Fruit fly (Drosophila melanogaster) whole organism, prepupa: ENCODE results near the gene sd.

Source experiments
- CG10631 ChIP-seq: fragments of 200-800 bp; sonication (Bioruptor generic); optimal IDR thresholded peaks from 2 replicates; lab custom pipeline; 2016; ENCODE audit warnings: missing biosample characterization, missing genetic modification characterization
- CG10669 ChIP-seq: fragments of 200-800 bp; sonication (Bioruptor generic); optimal IDR thresholded peaks from 3 replicates; lab custom pipeline; 2018; ENCODE audit warnings: missing biosample characterization, mild to moderate bottlenecking, missing genetic modification characterization, moderate library complexity
- CG11294 ChIP-seq: fragments of 200-800 bp; sonication (Bioruptor generic); IDR thresholded peaks from 2 replicates; pipeline ENCODE4 v1.3.6; 2022; ENCODE audit warnings: missing biosample characterization, missing genetic modification characterization
- CG11762 ChIP-seq: fragments of 200-800 bp; sonication (Bioruptor generic); optimal IDR thresholded peaks from 3 replicates; lab custom pipeline; 2016; ENCODE audit warnings: missing biosample characterization, missing genetic modification characterization; ENCODE audit not compliant: insufficient read depth
- CG15336 ChIP-seq: fragments of 200-800 bp; sonication (Bioruptor generic); IDR thresholded peaks from 2 replicates; pipeline ENCODE4 v1.3.6; 2022; ENCODE audit warnings: missing biosample characterization, missing genetic modification characterization
- CG1621 ChIP-seq: fragments of 200-800 bp; sonication (Bioruptor generic); optimal IDR thresholded peaks from 3 replicates; lab custom pipeline; 2018; ENCODE audit warnings: missing biosample characterization, mild to moderate bottlenecking, missing genetic modification characterization
- CG16779 ChIP-seq: fragments of 200-800 bp; sonication (Bioruptor generic); optimal IDR thresholded peaks from 3 replicates; lab custom pipeline; 2017; ENCODE audit warnings: missing biosample characterization, mild to moderate bottlenecking, missing genetic modification characterization
- CG3032 ChIP-seq: fragments of 200-800 bp; optimal IDR thresholded peaks from 2 replicates; lab custom pipeline; 2019; ENCODE audit warnings: missing biosample characterization, mild to moderate bottlenecking, missing genetic modification characterization, moderate library complexity
- CG31627 ChIP-seq: fragments of 200-800 bp; sonication (Bioruptor generic); optimal IDR thresholded peaks from 3 replicates; lab custom pipeline; 2016; ENCODE audit warnings: missing biosample characterization, missing genetic modification characterization
- CG32006 ChIP-seq: fragments of 200-800 bp; sonication (Bioruptor generic); optimal IDR thresholded peaks from 3 replicates; lab custom pipeline; 2017; ENCODE audit warnings: missing biosample characterization, mild to moderate bottlenecking, missing genetic modification characterization
- CG34406 ChIP-seq: fragments of 200-800 bp; sonication (Bioruptor generic); optimal IDR thresholded peaks from 3 replicates; lab custom pipeline; 2016; ENCODE audit warnings: missing biosample characterization, missing genetic modification characterization
- CG3919 ChIP-seq: fragments of 200-800 bp; sonication (Bioruptor generic); optimal IDR thresholded peaks from 3 replicates; lab custom pipeline; 2016; ENCODE audit warnings: missing biosample characterization, missing genetic modification characterization
- CG6276 ChIP-seq: fragments of 200-800 bp; sonication (Bioruptor generic); optimal IDR thresholded peaks from 2 replicates; lab custom pipeline; 2017; ENCODE audit warnings: missing biosample characterization, mild to moderate bottlenecking, missing genetic modification characterization
- CG6792 ChIP-seq: fragments of 200-800 bp; sonication (Bioruptor generic); optimal IDR thresholded peaks from 3 replicates; lab custom pipeline; 2016; ENCODE audit warnings: missing biosample characterization, missing genetic modification characterization
- CG6854 ChIP-seq: fragments of 200-800 bp; sonication (Bioruptor generic); optimal IDR thresholded peaks from 2 replicates; lab custom pipeline; 2017; ENCODE audit warnings: missing biosample characterization, mild to moderate bottlenecking, missing genetic modification characterization
- CG7368 ChIP-seq: fragments of 200-800 bp; sonication (Bioruptor generic); optimal IDR thresholded peaks from 3 replicates; lab custom pipeline; 2016; ENCODE audit warnings: missing biosample characterization, missing genetic modification characterization
- CG8319 ChIP-seq: fragments of 200-800 bp; sonication (Bioruptor generic); optimal IDR thresholded peaks from 3 replicates; lab custom pipeline; 2016; ENCODE audit warnings: missing biosample characterization, missing genetic modification characterization
- CG9139 ChIP-seq: fragments of 200-800 bp; sonication (Bioruptor generic); optimal IDR thresholded peaks from 3 replicates; lab custom pipeline; 2017; ENCODE audit warnings: missing biosample characterization, mild to moderate bottlenecking, missing genetic modification characterization
- Eip78C ChIP-seq: fragments of 200-800 bp; sonication (Bioruptor generic); peaks from one replicate; lab custom pipeline; 2016; ENCODE audit warnings: missing biosample characterization, missing genetic modification characterization
- Eip93F ChIP-seq: fragments of 200-800 bp; sonication (Bioruptor generic); optimal IDR thresholded peaks from 2 replicates; lab custom pipeline; 2016; ENCODE audit warnings: missing biosample characterization, mild to moderate bottlenecking, missing genetic modification characterization
- Ets21C ChIP-seq: fragments of 200-800 bp; sonication (Bioruptor generic); optimal IDR thresholded peaks from 3 replicates; lab custom pipeline; 2016; ENCODE audit warnings: missing biosample characterization, missing genetic modification characterization
- Ets96B ChIP-seq: fragments of 200-800 bp; optimal IDR thresholded peaks from 2 replicates; lab custom pipeline; 2019; ENCODE audit warnings: missing biosample characterization, mild to moderate bottlenecking, missing genetic modification characterization, moderate library complexity
- Gug ChIP-seq: fragments of 200-800 bp; sonication (Bioruptor generic); IDR thresholded peaks from 2 replicates; pipeline ENCODE4 v1.3.6; 2022; ENCODE audit warnings: missing biosample characterization, missing genetic modification characterization
- Hr38 ChIP-seq: sonication (Bioruptor generic); optimal IDR thresholded peaks from 2 replicates; lab custom pipeline; 2016; ENCODE audit warnings: missing biosample characterization, missing genetic modification characterization
- Hr4 ChIP-seq: fragments of 200-800 bp; sonication (Bioruptor generic); optimal IDR thresholded peaks from 3 replicates; lab custom pipeline; 2016; ENCODE audit warnings: missing biosample characterization, missing genetic modification characterization
- Lpt ChIP-seq: fragments of 200-800 bp; sonication (Bioruptor generic); optimal IDR thresholded peaks from 3 replicates; lab custom pipeline; 2016; ENCODE audit warnings: missing biosample characterization, missing genetic modification characterization
- Met ChIP-seq: fragments of 200-800 bp; sonication (Bioruptor generic); optimal IDR thresholded peaks from 3 replicates; lab custom pipeline; 2016; ENCODE audit warnings: missing biosample characterization, missing genetic modification characterization
- Smox ChIP-seq: fragments of 200-800 bp; sonication (Bioruptor generic); optimal IDR thresholded peaks from 3 replicates; lab custom pipeline; 2016; ENCODE audit warnings: missing biosample characterization, missing genetic modification characterization
- Sox102F ChIP-seq: fragments of 200-800 bp; sonication (Bioruptor generic); optimal IDR thresholded peaks from 2 replicates; lab custom pipeline; 2016; ENCODE audit warnings: missing biosample characterization, mild to moderate bottlenecking, missing genetic modification characterization
- Sox15 ChIP-seq: fragments of 200-800 bp; sonication (Bioruptor generic); optimal IDR thresholded peaks from 3 replicates; lab custom pipeline; 2016; ENCODE audit warnings: missing biosample characterization, missing genetic modification characterization
- achi ChIP-seq: fragments of 200-800 bp; sonication (Bioruptor generic); optimal IDR thresholded peaks from 3 replicates; lab custom pipeline; 2016; ENCODE audit warnings: missing biosample characterization, missing genetic modification characterization
- acj6 ChIP-seq: fragments of 200-800 bp; sonication (Bioruptor generic); optimal IDR thresholded peaks from 3 replicates; lab custom pipeline; 2016; ENCODE audit warnings: missing biosample characterization, missing genetic modification characterization
- cyc ChIP-seq: fragments of 200-800 bp; sonication (Bioruptor generic); optimal IDR thresholded peaks from 3 replicates; lab custom pipeline; 2016; ENCODE audit warnings: missing biosample characterization, missing genetic modification characterization
- dac ChIP-seq: fragments of 200-800 bp; sonication (Bioruptor generic); optimal IDR thresholded peaks from 2 replicates; lab custom pipeline; 2017; ENCODE audit warnings: missing biosample characterization, mild to moderate bottlenecking, missing genetic modification characterization
- dsx ChIP-seq: fragments of 200-800 bp; optimal IDR thresholded peaks from 3 replicates; lab custom pipeline; 2019; ENCODE audit warnings: missing biosample characterization, mild to moderate bottlenecking, missing genetic modification characterization, moderate library complexity; ENCODE audit not compliant: poor library complexity, severe bottlenecking
- eg ChIP-seq: fragments of 200-800 bp; sonication (Bioruptor generic); IDR thresholded peaks from 3 replicates; pipeline ENCODE4 v1.3.6; 2022; ENCODE audit warnings: missing biosample characterization, missing genetic modification characterization
- esn ChIP-seq: fragments of 200-800 bp; sonication (Bioruptor generic); optimal IDR thresholded peaks from 2 replicates; lab custom pipeline; 2016; ENCODE audit warnings: missing biosample characterization, mild to moderate bottlenecking, missing genetic modification characterization, moderate library complexity
- fd59A ChIP-seq: fragments of 200-800 bp; sonication (Bioruptor generic); optimal IDR thresholded peaks from 2 replicates; lab custom pipeline; 2017; ENCODE audit warnings: missing biosample characterization, mild to moderate bottlenecking, missing genetic modification characterization, missing genetic modification reagents
- fd85E ChIP-seq: fragments of 200-800 bp; sonication (Bioruptor generic); optimal IDR thresholded peaks from 3 replicates; lab custom pipeline; 2016; ENCODE audit warnings: missing biosample characterization, missing genetic modification characterization
- fkh ChIP-seq: fragments of 200-800 bp; sonication (Bioruptor generic); optimal IDR thresholded peaks from 3 replicates; lab custom pipeline; 2017; ENCODE audit warnings: missing biosample characterization, mild to moderate bottlenecking, missing genetic modification characterization, moderate library complexity
- net ChIP-seq: fragments of 200-800 bp; sonication (Bioruptor generic); optimal IDR thresholded peaks from 3 replicates; lab custom pipeline; 2016; ENCODE audit warnings: missing biosample characterization, missing genetic modification characterization
- pdm3 ChIP-seq: fragments of 200-800 bp; sonication (Bioruptor generic); optimal IDR thresholded peaks from 3 replicates; lab custom pipeline; 2016; ENCODE audit warnings: missing biosample characterization, missing genetic modification characterization
- salr ChIP-seq, 2 experiments: fragments of 200-800 bp; sonication (Bioruptor generic); optimal IDR thresholded peaks; 3 replicates each; lab custom pipeline; 2016 to 2018; ENCODE audit warnings: missing biosample characterization in 2 of 2, missing genetic modification characterization in 2 of 2, mild to moderate bottlenecking in 1 of 2
- spab ChIP-seq: fragments of 200-800 bp; sonication (Bioruptor generic); optimal IDR thresholded peaks from 2 replicates; lab custom pipeline; 2017; ENCODE audit warnings: missing biosample characterization, mild to moderate bottlenecking, missing genetic modification characterization, missing genetic modification reagents
- ss ChIP-seq, 2 experiments: fragments of 200-800 bp; sonication (Bioruptor generic); optimal IDR thresholded peaks; 2 replicates in 1 of 2; 3 replicates in 1 of 2; lab custom pipeline; 2017 to 2018; ENCODE audit warnings: mild to moderate bottlenecking in 2 of 2, missing biosample characterization in 2 of 2, missing genetic modification characterization in 2 of 2, moderate library complexity in 1 of 2
- svp ChIP-seq: fragments of 200-800 bp; sonication (Bioruptor generic); peaks from one replicate; lab custom pipeline; 2016; ENCODE audit warnings: missing biosample characterization, missing genetic modification characterization
- topi ChIP-seq: fragments of 200-800 bp; sonication (Bioruptor generic); optimal IDR thresholded peaks from 3 replicates; lab custom pipeline; 2016; ENCODE audit warnings: missing biosample characterization, missing genetic modification characterization
- vri ChIP-seq: fragments of 200-800 bp; sonication (Bioruptor generic); optimal IDR thresholded peaks from 3 replicates; lab custom pipeline; 2016; ENCODE audit warnings: missing biosample characterization, mild to moderate bottlenecking, missing genetic modification characterization

The sd gene

DNA sequence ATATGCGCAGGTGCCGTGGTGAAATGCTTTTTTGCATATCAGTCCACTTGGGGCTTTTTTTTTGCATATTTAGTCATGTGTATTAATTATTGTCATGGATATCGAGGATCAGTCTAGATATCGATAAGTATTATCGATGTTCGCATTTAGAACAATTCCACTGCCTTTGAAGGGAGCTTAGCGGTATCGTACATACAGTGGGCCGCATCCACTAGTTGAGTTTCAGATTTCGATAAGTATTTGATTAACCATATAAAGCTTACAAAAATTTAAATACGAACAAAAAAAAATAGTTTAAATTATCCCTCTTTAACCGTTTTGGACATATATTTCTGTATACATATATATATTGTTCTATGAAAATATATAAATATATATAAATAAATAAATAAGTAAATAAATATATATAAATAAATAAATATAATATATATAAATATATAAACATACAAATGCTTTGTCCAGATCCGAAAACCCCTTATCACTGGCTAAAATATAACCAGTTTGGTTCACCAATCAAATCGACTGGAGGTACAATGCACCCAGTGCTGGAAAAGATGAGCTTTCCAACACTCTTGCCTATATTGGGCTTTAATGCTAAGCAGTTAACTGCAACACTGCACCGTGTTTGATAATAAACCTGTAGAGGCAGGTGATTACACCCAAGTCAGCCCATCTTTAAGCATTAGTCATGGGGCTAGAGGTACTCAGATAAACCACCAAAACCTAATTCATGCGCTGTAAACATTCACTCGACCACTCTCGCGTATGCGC, 1.1 kb upstream of the sd start (continued):
- TF ChIP-seq fkh (GFP tag; lab: Kevin White, UChicago) (no peak), CG16779 (tag; lab: Kevin White, UChicago) (no peak), svp (GFP tag; lab: Kevin White, UChicago) (peak; percentile 68), fd59A (no peak), cyc (GFP tag; lab: Kevin White, UChicago) (no peak), CG3919 (peak; percentile 42), CG34406 (peak; percentile 33), Met (no peak), net (GFP tag; lab: Kevin White, UChicago) (no peak), CG3032 (tag; lab: Kevin White, UChicago) (peak; percentile 28), CG7368 (no peak), CG10669 (GFP tag; lab: Kevin White, UChicago) (no peak), spab (GFP tag; lab: Kevin White, UChicago) (no peak), dsx (peak; percentile 23), Ets96B (peak; percentile 20), dac (GFP tag; lab: Kevin White, UChicago) (no peak)

DNA sequence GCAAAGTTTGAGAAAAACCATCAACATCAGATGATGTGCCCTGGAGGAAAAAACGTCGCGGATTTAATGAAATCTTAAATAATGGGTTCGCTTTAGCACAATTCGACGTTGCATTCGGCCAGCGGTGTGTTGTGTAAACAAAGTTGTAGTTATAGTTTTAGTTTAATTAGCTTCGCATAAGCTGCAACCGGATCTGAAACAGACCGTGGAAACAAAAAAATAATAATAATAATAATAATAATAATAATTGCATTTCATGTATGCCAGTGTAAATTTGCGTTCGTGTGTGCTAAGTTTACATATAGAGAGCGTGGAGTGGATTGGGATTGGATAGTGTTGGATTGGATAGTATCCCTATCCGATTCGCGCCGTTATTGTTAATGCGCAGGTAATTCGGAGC, 620 bp downstream of the sd start:
- TF ChIP-seq Sox102F (GFP tag; lab: Kevin White, UChicago) (no peak), CG32006 (GFP tag; lab: Kevin White, UChicago) (peak; percentile 39), CG6276 (GFP tag; lab: Kevin White, UChicago) (peak; percentile 13), CG16779 (tag; lab: Kevin White, UChicago) (no peak), CG8319 (no peak), dac (GFP tag; lab: Kevin White, UChicago) (no peak), CG15336 (peak; percentile 60), eg (GFP tag; lab: Robert Waterston, UW) (peak; percentile 34; the same call in 2 of the 3 replicates), fd59A (no peak), acj6 (GFP tag; lab: Kevin White, UChicago) (no peak), CG10669 (GFP tag; lab: Kevin White, UChicago) (peak; percentile 24), CG6854 (GFP tag; lab: Kevin White, UChicago) (no peak), fkh (GFP tag; lab: Kevin White, UChicago) (no peak), achi (GFP tag; lab: Kevin White, UChicago) (peak; percentile 23), fd85E (GFP tag; lab: Kevin White, UChicago) (no peak), cyc (GFP tag; lab: Kevin White, UChicago) (no peak), CG9139 (GFP tag; lab: Kevin White, UChicago) (no peak), Hr4 (GFP tag; lab: Kevin White, UChicago) (no peak), esn (GFP tag; lab: Kevin White, UChicago) (no peak), ss (GFP tag; optimal IDR thresholded peaks at IDR 0.05; lab: Kevin White, UChicago) (no peak), Gug (GFP tag; lab: Robert Waterston, UW) (no peak), dsx (no peak), CG11762 (no peak), svp (GFP tag; lab: Kevin White, UChicago) (peak; percentile 57), CG1621 (tag; lab: Kevin White, UChicago) (peak; percentile 26), CG6792 (GFP tag; lab: Kevin White, UChicago) (no peak), Smox (GFP tag; lab: Kevin White, UChicago) (no peak), Hr38 (GFP tag; lab: Kevin White, UChicago) (no peak), vri (GFP tag; lab: Kevin White, UChicago) (no peak), spab (GFP tag; lab: Kevin White, UChicago) (no peak), CG31627 (no peak), CG3032 (tag; lab: Kevin White, UChicago) (no peak), topi (GFP tag; lab: Kevin White, UChicago) (no peak), Lpt (GFP tag; lab: Kevin White, UChicago) (no peak), CG34406 (peak; percentile 21), Sox15 (GFP tag; lab: Kevin White, UChicago) (no peak), Met (no peak), Ets21C (no peak), CG11294 (GFP tag; lab: Robert Waterston, UW) (no peak), Eip93F (GFP tag; lab: Kevin White, UChicago) (no peak), salr (GFP tag; optimal IDR thresholded peaks at IDR 0.05; lab: Kevin White, UChicago) (no peak), pdm3 (peak; percentile 23), CG10631 (GFP tag; lab: Kevin White, UChicago) (peak; percentile 36), Eip78C (GFP tag; lab: Kevin White, UChicago) (peak; percentile 60)
